Worm (Caenorhabditis elegans) whole organism, L4/young adult: ENCODE results near the gene pgph-1.
"Not testable (repeated sequence)": the region's sequence is repeated elsewhere in the genome, so short reads cannot be mapped to it uniquely, and the experiment has no call there.

ENCODE experiments used
- W03F9.2 ChIP-seq: fragments of 150-350 bp; optimal IDR thresholded peaks from 2 replicates; lab custom pipeline; 2014; ENCODE audit warnings: missing biosample characterization, missing genetic modification characterization
- dao-5 ChIP-seq: sonication (generic microtip); optimal IDR thresholded peaks from 2 replicates; lab custom pipeline; 2016; ENCODE audit warnings: missing genotype, missing genetic modification characterization, moderate library complexity, missing compliant biosample characterization
- him-1 ChIP-seq: sonication (generic microtip); optimal IDR thresholded peaks from 2 replicates; lab custom pipeline; 2016; ENCODE audit warnings: missing genotype, missing genetic modification reagents, missing genetic modification characterization, missing compliant biosample characterization

Gene pgph-1

ce11 chrV:5753432-5753831, at the start of gene pgph-1:
Gene pgph-1 (minus strand): TSS chrV:5753532.
- TF ChIP-seq him-1 (tag; lab: Kevin White, UChicago) (no peak), dao-5 (tag; lab: Kevin White, UChicago) (no peak), W03F9.2 (tag; lab: Kevin White, UChicago) (no peak)

- TF ChIP-seq W03F9.2 (tag; lab: Kevin White, UChicago) = no peak
- no peak for TF ChIP-seq him-1 (tag; lab: Kevin White, UChicago)
- no peak for TF ChIP-seq dao-5 (tag; lab: Kevin White, UChicago)
Measured at ce11 chrV:5799373-5799772, 46.0 kb upstream of the pgph-1 start, which contains the start of gene cyn-17. Gene cyn-17 (plus strand): TSS chrV:5799673.

ce11 chrV:5798132-5798531, 44.8 kb upstream of the pgph-1 start, which contains the start of gene nstp-3:
Gene nstp-3 (minus strand): TSS chrV:5798232.
- TF ChIP-seq dao-5 (tag; lab: Kevin White, UChicago) = no peak
- TF ChIP-seq W03F9.2 (tag; lab: Kevin White, UChicago) = no peak
- no peak for TF ChIP-seq him-1 (tag; lab: Kevin White, UChicago)

ce11 chrV:5792031-5792430, 38.7 kb upstream of the pgph-1 start, which contains the start of gene ZC250.2:
Gene ZC250.2 (plus strand): TSS chrV:5792331.
- TF ChIP-seq W03F9.2 (tag; lab: Kevin White, UChicago) = no peak
- no peak for TF ChIP-seq him-1 (tag; lab: Kevin White, UChicago)
- TF ChIP-seq dao-5 (tag; lab: Kevin White, UChicago) = no peak

ce11 chrV:5790497-5791280, 37.4 kb upstream of the pgph-1 start, which contains the start of the genes nhr-142 and F44E7.9:
Gene nhr-142 (minus strand): TSS chrV:5790553.
Gene F44E7.9 (plus strand): TSS chrV:5791230.
- TF ChIP-seq dao-5 (tag; lab: Kevin White, UChicago) (no peak), him-1 (tag; lab: Kevin White, UChicago) (peak; percentile 69), W03F9.2 (tag; lab: Kevin White, UChicago) (peak; percentile 90)

- TF ChIP-seq W03F9.2 (tag; lab: Kevin White, UChicago) (no peak), dao-5 (tag; lab: Kevin White, UChicago) (no peak), him-1 (tag; lab: Kevin White, UChicago) (no peak)
Measured at ce11 chrV:5788650-5789049, 35.3 kb upstream of the pgph-1 start.

- TF ChIP-seq him-1 (tag; lab: Kevin White, UChicago) (no peak), W03F9.2 (tag; lab: Kevin White, UChicago) (no peak), dao-5 (tag; lab: Kevin White, UChicago) (no peak)
Measured at ce11 chrV:5785372-5785771, 32.0 kb upstream of the pgph-1 start, which contains the start of gene F44E7.7. Gene F44E7.7 (minus strand): TSS chrV:5785472.

- TF ChIP-seq dao-5 (tag; lab: Kevin White, UChicago) = no peak
- TF ChIP-seq him-1 (tag; lab: Kevin White, UChicago) = no peak
- TF ChIP-seq W03F9.2 (tag; lab: Kevin White, UChicago) = no peak
Measured at ce11 chrV:5782687-5783086, 29.4 kb upstream of the pgph-1 start, which contains the start of gene fbxa-183. Gene fbxa-183 (minus strand): TSS chrV:5782787.

- TF ChIP-seq W03F9.2 (tag; lab: Kevin White, UChicago) (peak; percentile 50), him-1 (tag; lab: Kevin White, UChicago) (no peak)
Measured at ce11 chrV:5780713-5781360, 27.5 kb upstream of the pgph-1 start, which contains the start of gene F44E7.5. Gene F44E7.5 (minus strand): TSS chrV:5780922.

- TF ChIP-seq dao-5 (tag; lab: Kevin White, UChicago) = no peak
Measured at ce11 chrV:5779984-5780383, 26.7 kb upstream of the pgph-1 start.

- not testable (repeated sequence) for TF ChIP-seq him-1, W03F9.2, dao-5 (tag; lab: Kevin White, UChicago)
Measured at ce11 chrV:5776941-5777340, 23.6 kb upstream of the pgph-1 start, which contains the start of gene F44E7.4. Gene F44E7.4 (minus strand): TSS chrV:5776953.

- no peak for TF ChIP-seq him-1 (tag; lab: Kevin White, UChicago)
- no peak for TF ChIP-seq W03F9.2 (tag; lab: Kevin White, UChicago)
- no peak for TF ChIP-seq dao-5 (tag; lab: Kevin White, UChicago)
Measured at ce11 chrV:5774137-5774536, 20.8 kb upstream of the pgph-1 start.

- TF ChIP-seq him-1 (tag; lab: Kevin White, UChicago) (no peak), W03F9.2 (tag; lab: Kevin White, UChicago) (no peak), dao-5 (tag; lab: Kevin White, UChicago) (no peak)
Measured at ce11 chrV:5772503-5772902, 19.2 kb upstream of the pgph-1 start.
